Fruit fly (Drosophila melanogaster): ENCODE data around the gene RpS4.

The RpS4 gene

dm6 chr3L:13032085-13032914, 9.3 kb upstream of the RpS4 start (continued):
- TF ChIP-seq CG2889 (GFP tag; IDR thresholded peaks at IDR 0.05) = no peak
- peak; percentile 23 for TF ChIP-seq Sry-δ (GFP tag; optimal IDR thresholded peaks at IDR 0.05)
- TF ChIP-seq CG3281 (GFP tag; optimal IDR thresholded peaks at IDR 0.05) = peak; percentile 1
- peak; percentile 13 for TF ChIP-seq CG4820 (GFP tag; optimal IDR thresholded peaks at IDR 0.05)
- TF ChIP-seq CG14667 (GFP tag; IDR thresholded peaks at IDR 0.05) = no peak
- no peak for TF ChIP-seq dan (GFP tag; IDR thresholded peaks at IDR 0.05)
- TF ChIP-seq Trl (optimal IDR thresholded peaks at IDR 0.05) = no peak
- TF ChIP-seq Trl (GFP tag; optimal IDR thresholded peaks at IDR 0.05) = no peak
- no peak for TF ChIP-seq CG6175 (GFP tag; IDR thresholded peaks at IDR 0.05)
- no peak for TF ChIP-seq CG12104 (GFP tag; optimal IDR thresholded peaks at IDR 0.05)
- TF ChIP-seq CG7556 (GFP tag; optimal IDR thresholded peaks at IDR 0.05) = peak; percentile 57
- TF ChIP-seq CG7987 (GFP tag; optimal IDR thresholded peaks at IDR 0.05) = no peak
- TF ChIP-seq CG8281 (tag; optimal IDR thresholded peaks at IDR 0.05) = peak; percentile 32
- no peak for TF ChIP-seq MTF-1 (GFP tag; optimal IDR thresholded peaks at IDR 0.05; ENCODE audit: borderline replicate concordance)
- TF ChIP-seq CG17361 (GFP tag; IDR thresholded peaks at IDR 0.05) = peak; percentile 75
- no peak for TF ChIP-seq CG18011 (GFP tag; optimal IDR thresholded peaks at IDR 0.05)
- peak; percentile 42 for TF ChIP-seq CG7839 (tag; optimal IDR thresholded peaks at IDR 0.05)
- TF ChIP-seq croc (GFP tag; conservative IDR thresholded peaks at IDR 0.05) = no peak
- peak in 1 of 2 experiments; percentile 9 for TF ChIP-seq Pdp1 (GFP tag; optimal IDR thresholded peaks at IDR 0.05)
- no peak for TF ChIP-seq gfzf (GFP tag; optimal IDR thresholded peaks at IDR 0.05)
- TF ChIP-seq D (optimal IDR thresholded peaks at IDR 0.05) = peak; percentile 43
- no peak for TF ChIP-seq D (GFP tag; optimal IDR thresholded peaks at IDR 0.05)
- TF ChIP-seq fd102C (GFP tag; optimal IDR thresholded peaks at IDR 0.05) = no peak
- TF ChIP-seq CG10366 (GFP tag; IDR thresholded peaks at IDR 0.05) = no peak
- TF ChIP-seq amos (GFP tag; IDR thresholded peaks at IDR 0.05; ENCODE audit: partially characterized antibody) = peak; percentile 7; the same call in 1 of the 2 replicates
- no peak for TF ChIP-seq hth (optimal IDR thresholded peaks at IDR 0.05)
- TF ChIP-seq Lim3 (GFP tag; IDR thresholded peaks at IDR 0.05) = no peak
- no peak for TF ChIP-seq hkb (optimal IDR thresholded peaks at IDR 0.05)
- TF ChIP-seq hkb (GFP tag; IDR thresholded peaks at IDR 0.05) = no peak
- TF ChIP-seq twi (tag; optimal IDR thresholded peaks at IDR 0.05) = no peak
- no peak for TF ChIP-seq CG18476 (GFP tag; optimal IDR thresholded peaks at IDR 0.05)
- TF ChIP-seq pan (optimal IDR thresholded peaks at IDR 0.05) = no peak
- no peak for TF ChIP-seq pan (GFP tag; optimal IDR thresholded peaks at IDR 0.05 in 1 of 2, IDR thresholded peaks at IDR 0.05 in 1 of 2)
- TF ChIP-seq CG10959 (GFP tag; IDR thresholded peaks at IDR 0.05) = no peak
- no peak for TF ChIP-seq Fer2 (tag; optimal IDR thresholded peaks at IDR 0.05)
- peak; percentile 28 for TF ChIP-seq fd96Cb (tag; optimal IDR thresholded peaks at IDR 0.05)
- TF ChIP-seq CG9932 (GFP tag; IDR thresholded peaks at IDR 0.05) = 0 out of 2 replicates have a peak, but pooled peaks have one; percentile 5
- TF ChIP-seq ERR (GFP tag; optimal IDR thresholded peaks at IDR 0.05) = no peak
- TF ChIP-seq CG8765 (GFP tag; IDR thresholded peaks at IDR 0.05) = no peak
- TF ChIP-seq CG18764 (GFP tag; optimal IDR thresholded peaks at IDR 0.05) = no peak
- TF ChIP-seq CG16779 (GFP tag; IDR thresholded peaks at IDR 0.05) = no peak
- TF ChIP-seq CG10543 (GFP tag; optimal IDR thresholded peaks at IDR 0.05) = no peak
- no peak for TF ChIP-seq CG1647 (GFP tag; optimal IDR thresholded peaks at IDR 0.05)
- TF ChIP-seq zen (tag; optimal IDR thresholded peaks at IDR 0.05) = no peak
- peak; percentile 6 for TF ChIP-seq Chrac-16 (GFP tag; optimal IDR thresholded peaks at IDR 0.05)
- TF ChIP-seq disco-r (GFP tag; optimal IDR thresholded peaks at IDR 0.05) = no peak
- TF ChIP-seq lola (GFP tag; optimal IDR thresholded peaks at IDR 0.05) = peak in 1 of 3 experiments; percentile 75
- TF ChIP-seq CrebB (tag; optimal IDR thresholded peaks at IDR 0.05) = no peak
- TF ChIP-seq CG3995 (GFP tag; optimal IDR thresholded peaks at IDR 0.05) = peak; percentile 96
- no peak for TF ChIP-seq prd (optimal IDR thresholded peaks at IDR 0.05)
- no peak; the same call in 2 of the 3 replicates for TF ChIP-seq prd (GFP tag; IDR thresholded peaks at IDR 0.05)
